Fruit fly (Drosophila melanogaster) whole organism, prepupa: Measurements from ENCODE around the gene CG3224.

Source experiments
- Blimp-1 ChIP-seq: fragments of 200-800 bp; sonication (Bioruptor generic); optimal IDR thresholded peaks from 3 replicates; lab custom pipeline; 2017; ENCODE audit warnings: missing biosample characterization, missing genetic modification characterization, mild to moderate bottlenecking, moderate library complexity, missing genetic modification reagents
- CG10631 ChIP-seq: fragments of 200-800 bp; sonication (Bioruptor generic); optimal IDR thresholded peaks from 2 replicates; lab custom pipeline; 2016; ENCODE audit warnings: missing biosample characterization, missing genetic modification characterization
- CG11294 ChIP-seq: fragments of 200-800 bp; sonication (Bioruptor generic); IDR thresholded peaks from 2 replicates; pipeline ENCODE4 v1.3.6; 2022; ENCODE audit warnings: missing biosample characterization, missing genetic modification characterization
- CG11902 ChIP-seq: fragments of 200-800 bp; sonication (Bioruptor generic); optimal IDR thresholded peaks from 3 replicates; lab custom pipeline; 2016; ENCODE audit warnings: missing biosample characterization, missing genetic modification characterization
- CG15336 ChIP-seq: fragments of 200-800 bp; sonication (Bioruptor generic); IDR thresholded peaks from 2 replicates; pipeline ENCODE4 v1.3.6; 2022; ENCODE audit warnings: missing biosample characterization, missing genetic modification characterization
- CG1621 ChIP-seq: fragments of 200-800 bp; sonication (Bioruptor generic); optimal IDR thresholded peaks from 3 replicates; lab custom pipeline; 2018; ENCODE audit warnings: missing biosample characterization, mild to moderate bottlenecking, missing genetic modification characterization
- CG3032 ChIP-seq: fragments of 200-800 bp; optimal IDR thresholded peaks from 2 replicates; lab custom pipeline; 2019; ENCODE audit warnings: missing biosample characterization, mild to moderate bottlenecking, missing genetic modification characterization, moderate library complexity
- CG31627 ChIP-seq: fragments of 200-800 bp; sonication (Bioruptor generic); optimal IDR thresholded peaks from 3 replicates; lab custom pipeline; 2016; ENCODE audit warnings: missing biosample characterization, missing genetic modification characterization
- CG32006 ChIP-seq: fragments of 200-800 bp; sonication (Bioruptor generic); optimal IDR thresholded peaks from 3 replicates; lab custom pipeline; 2017; ENCODE audit warnings: missing biosample characterization, mild to moderate bottlenecking, missing genetic modification characterization
- CG34406 ChIP-seq: fragments of 200-800 bp; sonication (Bioruptor generic); optimal IDR thresholded peaks from 3 replicates; lab custom pipeline; 2016; ENCODE audit warnings: missing biosample characterization, missing genetic modification characterization
- CG4318 ChIP-seq: fragments of 200-800 bp; sonication (Bioruptor generic); optimal IDR thresholded peaks from 3 replicates; lab custom pipeline; 2017; ENCODE audit warnings: missing biosample characterization, mild to moderate bottlenecking, missing genetic modification characterization
- CG6163 ChIP-seq: fragments of 200-800 bp; sonication (Bioruptor generic); IDR thresholded peaks from 3 replicates; pipeline ENCODE4 v1.3.6; 2022; ENCODE audit warnings: missing biosample characterization, missing genetic modification characterization
- CG6276 ChIP-seq: fragments of 200-800 bp; sonication (Bioruptor generic); optimal IDR thresholded peaks from 2 replicates; lab custom pipeline; 2017; ENCODE audit warnings: missing biosample characterization, mild to moderate bottlenecking, missing genetic modification characterization
- CG6808 ChIP-seq: fragments of 200-800 bp; sonication (Bioruptor generic); optimal IDR thresholded peaks from 3 replicates; lab custom pipeline; 2017; ENCODE audit warnings: missing biosample characterization, missing genetic modification characterization, mild to moderate bottlenecking, moderate library complexity, missing genetic modification reagents
- CG6854 ChIP-seq: fragments of 200-800 bp; sonication (Bioruptor generic); optimal IDR thresholded peaks from 2 replicates; lab custom pipeline; 2017; ENCODE audit warnings: missing biosample characterization, mild to moderate bottlenecking, missing genetic modification characterization
- CG8119 ChIP-seq: fragments of 200-800 bp; sonication (Bioruptor generic); IDR thresholded peaks from 3 replicates; pipeline ENCODE4 v1.3.6; 2022; ENCODE audit warnings: missing biosample characterization, missing genetic modification characterization
- CG8319 ChIP-seq: fragments of 200-800 bp; sonication (Bioruptor generic); optimal IDR thresholded peaks from 3 replicates; lab custom pipeline; 2016; ENCODE audit warnings: missing biosample characterization, missing genetic modification characterization
- CG9139 ChIP-seq: fragments of 200-800 bp; sonication (Bioruptor generic); optimal IDR thresholded peaks from 3 replicates; lab custom pipeline; 2017; ENCODE audit warnings: missing biosample characterization, mild to moderate bottlenecking, missing genetic modification characterization
- Eip75B ChIP-seq: fragments of 200-800 bp; sonication (Bioruptor generic); optimal IDR thresholded peaks from 3 replicates; lab custom pipeline; 2016; ENCODE audit warnings: missing biosample characterization, missing genetic modification characterization
- Ets21C ChIP-seq: fragments of 200-800 bp; sonication (Bioruptor generic); optimal IDR thresholded peaks from 3 replicates; lab custom pipeline; 2016; ENCODE audit warnings: missing biosample characterization, missing genetic modification characterization
- Ets96B ChIP-seq: fragments of 200-800 bp; optimal IDR thresholded peaks from 2 replicates; lab custom pipeline; 2019; ENCODE audit warnings: missing biosample characterization, mild to moderate bottlenecking, missing genetic modification characterization, moderate library complexity
- Hr38 ChIP-seq: sonication (Bioruptor generic); optimal IDR thresholded peaks from 2 replicates; lab custom pipeline; 2016; ENCODE audit warnings: missing biosample characterization, missing genetic modification characterization
- Hr39 ChIP-seq: fragments of 200-800 bp; sonication (Bioruptor generic); optimal IDR thresholded peaks from 2 replicates; lab custom pipeline; 2016; ENCODE audit warnings: missing biosample characterization, missing genetic modification characterization
- OdsH ChIP-seq: fragments of 200-800 bp; sonication (Bioruptor generic); optimal IDR thresholded peaks from 3 replicates; lab custom pipeline; 2016; ENCODE audit warnings: missing biosample characterization, missing genetic modification characterization
- Sox102F ChIP-seq: fragments of 200-800 bp; sonication (Bioruptor generic); optimal IDR thresholded peaks from 2 replicates; lab custom pipeline; 2016; ENCODE audit warnings: missing biosample characterization, mild to moderate bottlenecking, missing genetic modification characterization
- Sox14 ChIP-seq: fragments of 200-800 bp; sonication (Bioruptor generic); optimal IDR thresholded peaks from 3 replicates; lab custom pipeline; 2016; ENCODE audit warnings: missing biosample characterization, missing genetic modification characterization
- Sox15 ChIP-seq: fragments of 200-800 bp; sonication (Bioruptor generic); optimal IDR thresholded peaks from 3 replicates; lab custom pipeline; 2016; ENCODE audit warnings: missing biosample characterization, missing genetic modification characterization
- achi ChIP-seq: fragments of 200-800 bp; sonication (Bioruptor generic); optimal IDR thresholded peaks from 3 replicates; lab custom pipeline; 2016; ENCODE audit warnings: missing biosample characterization, missing genetic modification characterization
- acj6 ChIP-seq: fragments of 200-800 bp; sonication (Bioruptor generic); optimal IDR thresholded peaks from 3 replicates; lab custom pipeline; 2016; ENCODE audit warnings: missing biosample characterization, missing genetic modification characterization
- cyc ChIP-seq: fragments of 200-800 bp; sonication (Bioruptor generic); optimal IDR thresholded peaks from 3 replicates; lab custom pipeline; 2016; ENCODE audit warnings: missing biosample characterization, missing genetic modification characterization
- dsx ChIP-seq: fragments of 200-800 bp; optimal IDR thresholded peaks from 3 replicates; lab custom pipeline; 2019; ENCODE audit warnings: missing biosample characterization, mild to moderate bottlenecking, missing genetic modification characterization, moderate library complexity; ENCODE audit not compliant: poor library complexity, severe bottlenecking
- eg ChIP-seq: fragments of 200-800 bp; sonication (Bioruptor generic); IDR thresholded peaks from 3 replicates; pipeline ENCODE4 v1.3.6; 2022; ENCODE audit warnings: missing biosample characterization, missing genetic modification characterization
- fd59A ChIP-seq: fragments of 200-800 bp; sonication (Bioruptor generic); optimal IDR thresholded peaks from 2 replicates; lab custom pipeline; 2017; ENCODE audit warnings: missing biosample characterization, mild to moderate bottlenecking, missing genetic modification characterization, missing genetic modification reagents
- fkh ChIP-seq: fragments of 200-800 bp; sonication (Bioruptor generic); optimal IDR thresholded peaks from 3 replicates; lab custom pipeline; 2017; ENCODE audit warnings: missing biosample characterization, mild to moderate bottlenecking, missing genetic modification characterization, moderate library complexity
- net ChIP-seq: fragments of 200-800 bp; sonication (Bioruptor generic); optimal IDR thresholded peaks from 3 replicates; lab custom pipeline; 2016; ENCODE audit warnings: missing biosample characterization, missing genetic modification characterization
- pdm3 ChIP-seq: fragments of 200-800 bp; sonication (Bioruptor generic); optimal IDR thresholded peaks from 3 replicates; lab custom pipeline; 2016; ENCODE audit warnings: missing biosample characterization, missing genetic modification characterization
- salr ChIP-seq, 2 experiments: fragments of 200-800 bp; sonication (Bioruptor generic); optimal IDR thresholded peaks; 3 replicates each; lab custom pipeline; 2016 to 2018; ENCODE audit warnings: missing biosample characterization in 2 of 2, missing genetic modification characterization in 2 of 2, mild to moderate bottlenecking in 1 of 2
- spab ChIP-seq: fragments of 200-800 bp; sonication (Bioruptor generic); optimal IDR thresholded peaks from 2 replicates; lab custom pipeline; 2017; ENCODE audit warnings: missing biosample characterization, mild to moderate bottlenecking, missing genetic modification characterization, missing genetic modification reagents
- svp ChIP-seq: fragments of 200-800 bp; sonication (Bioruptor generic); peaks from one replicate; lab custom pipeline; 2016; ENCODE audit warnings: missing biosample characterization, missing genetic modification characterization
- vri ChIP-seq: fragments of 200-800 bp; sonication (Bioruptor generic); optimal IDR thresholded peaks from 3 replicates; lab custom pipeline; 2016; ENCODE audit warnings: missing biosample characterization, mild to moderate bottlenecking, missing genetic modification characterization

The CG3224 gene

DNA sequence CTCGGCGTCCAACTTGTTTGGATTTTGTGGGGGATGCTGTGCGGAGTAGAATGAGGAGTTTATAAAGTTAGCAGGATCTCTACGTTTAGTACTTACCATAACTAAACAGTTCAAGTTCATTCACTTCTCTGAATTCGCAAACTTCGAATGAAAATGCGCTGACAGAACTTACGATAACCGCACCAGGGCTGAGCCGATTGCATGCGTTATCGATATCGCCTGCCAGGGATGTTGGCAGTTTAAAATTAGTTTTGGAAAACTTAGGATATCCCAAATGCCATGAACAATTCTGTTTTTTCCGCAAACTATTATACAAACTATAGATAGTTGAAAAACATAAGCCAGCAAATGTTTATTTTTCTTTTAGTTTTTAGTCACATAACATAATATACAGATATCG lies 26.0 kb upstream of the CG3224 start, which contains the start of gene CG44303:
TSS of gene CG44303 (minus strand) at position 154 of the 400 bp plus-strand sequence.
- TF ChIP-seq Sox14 (no peak), cyc (no peak), CG31627 (no peak), CG34406 (no peak), fd59A (GFP tag; lab: Kevin White, UChicago) (no peak), vri (GFP tag; lab: Kevin White, UChicago) (no peak), CG1621 (no peak)

- no peak for TF ChIP-seq CG8119 (GFP tag; lab: Robert Waterston, UW)
- TF ChIP-seq Sox14: peak; percentile 16
- no peak for TF ChIP-seq CG6854
- TF ChIP-seq CG1621: peak; percentile 87
- TF ChIP-seq, all 60 proteins: peak for 2
Observed at dm6 chrX:6683635-6684499, 22.6 kb upstream of the CG3224 start, which contains the start of gene Pink1. Pink1 (plus strand) TSS chrX:6683798.

DNA sequence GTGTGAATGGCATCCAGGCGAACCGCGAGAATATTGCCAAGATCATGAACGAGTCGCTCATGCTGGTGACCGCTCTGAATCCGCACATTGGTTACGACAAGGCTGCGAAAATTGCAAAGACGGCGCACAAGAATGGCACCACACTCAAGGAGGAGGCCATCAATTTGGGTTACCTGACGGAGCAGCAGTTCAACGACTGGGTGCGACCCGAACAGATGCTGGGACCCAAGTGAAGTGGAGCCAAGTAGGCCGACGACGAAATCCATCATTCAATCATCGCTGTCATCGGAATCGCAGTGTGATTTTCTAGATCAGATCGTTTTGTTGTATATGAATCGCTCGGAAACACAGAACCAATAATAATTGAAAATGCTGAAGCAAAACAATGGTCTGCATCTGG lies 20.2 kb upstream of the CG3224 start, which contains the start of gene Fum2:
TSS of gene Fum2 (plus strand) at position 301 of the 400 bp plus-strand sequence.
- TF ChIP-seq spab (GFP tag; lab: Kevin White, UChicago) (no peak), Ets96B (tag; lab: Kevin White, UChicago) (no peak), Ets21C (GFP tag; lab: Kevin White, UChicago) (no peak), CG4318 (GFP tag; lab: Kevin White, UChicago) (no peak), Sox102F (no peak), net (no peak), Sox14 (no peak), CG32006 (GFP tag; lab: Kevin White, UChicago) (no peak), CG11902 (GFP tag; lab: Kevin White, UChicago) (no peak), fd59A (GFP tag; lab: Kevin White, UChicago) (no peak), vri (GFP tag; lab: Kevin White, UChicago) (no peak), CG1621 (no peak), Blimp-1 (GFP tag; lab: Kevin White, UChicago) (no peak), CG15336 (GFP tag; lab: Robert Waterston, UW) (no peak), CG10631 (GFP tag; lab: Kevin White, UChicago) (no peak)
- TF ChIP-seq, all 60 proteins: peak for 0

- TF ChIP-seq svp (peak; percentile 70), dsx (no peak)
Observed at dm6 chrX:6679502-6679810, 18.2 kb upstream of the CG3224 start.

dm6 chrX:6678635-6679501 lies 17.6 kb upstream of the CG3224 start, which contains the start of gene ND-ASHI:
ND-ASHI (minus strand) TSS chrX:6679118.
- TF ChIP-seq Blimp-1 (GFP tag; lab: Kevin White, UChicago) (peak; percentile 85), CG8319 (GFP tag; lab: Kevin White, UChicago) (peak; percentile 93), Hr39 (GFP tag; lab: Kevin White, UChicago) (peak; percentile 96), CG6276 (GFP tag; lab: Kevin White, UChicago) (peak; percentile 97), dsx (peak; percentile 94), CG6163 (GFP tag; lab: Robert Waterston, UW) (peak; percentile 99), Eip75B (peak; percentile 97), Hr38 (GFP tag; lab: Kevin White, UChicago) (peak; percentile 50), pdm3 (GFP tag; lab: Kevin White, UChicago) (peak; percentile 98), eg (GFP tag; lab: Robert Waterston, UW) (peak; percentile 99), fd59A (GFP tag; lab: Kevin White, UChicago) (peak; percentile 97), CG6808 (peak; percentile 97), CG11294 (GFP tag; lab: Robert Waterston, UW) (peak; percentile 95), acj6 (peak; percentile 97), OdsH (GFP tag; lab: Kevin White, UChicago) (peak; percentile 97), achi (GFP tag; lab: Kevin White, UChicago) (peak; percentile 95), Sox15 (GFP tag; lab: Kevin White, UChicago) (peak; percentile 94), fkh (GFP tag; lab: Kevin White, UChicago) (no peak), net (peak; percentile 96), salr (GFP tag; optimal IDR thresholded peaks at IDR 0.05; lab: Kevin White, UChicago) (peak; percentile 94 to 95), Sox14 (peak; percentile 97), CG9139 (peak; percentile 96), CG3032 (peak; percentile 96)
